Fruit fly (Drosophila melanogaster) whole organism, embryonic: ENCODE measurements around the gene CG17230.

ENCODE experiments used
- Aef1 ChIP-seq: fragments of 200-800 bp; sonication (Bioruptor generic); IDR thresholded peaks from 3 replicates; pipeline ENCODE4 v1.3.6; 2022; ENCODE audit warnings: missing biosample characterization, missing genetic modification characterization
- Atf6 ChIP-seq: fragments of 200-800 bp; sonication (Bioruptor generic); IDR thresholded peaks from 2 replicates; pipeline ENCODE4 v1.3.6; 2022; ENCODE audit warnings: missing biosample characterization, missing genetic modification characterization
- Awh ChIP-seq: fragments of 200-800 bp; sonication (Bioruptor generic); IDR thresholded peaks from 2 replicates; pipeline ENCODE4, ENCODE4 v1.3.6; 2022; ENCODE audit warnings: missing biosample characterization, missing genetic modification characterization
- B-H1 ChIP-seq: fragments of 200-800 bp; sonication (Bioruptor generic); IDR thresholded peaks from 3 replicates; pipeline ENCODE4 v1.3.6; 2022; ENCODE audit warnings: missing biosample characterization, missing genetic modification characterization
- CG1024 ChIP-seq: fragments of 200-800 bp; sonication (Bioruptor generic); IDR thresholded peaks from 2 replicates; pipeline ENCODE4 v1.3.6; 2022; ENCODE audit warnings: missing biosample characterization, missing genetic modification characterization
- CG11723 ChIP-seq: fragments of 200-800 bp; sonication (Bioruptor generic); optimal IDR thresholded peaks from 2 replicates; lab custom pipeline; 2017; ENCODE audit warnings: missing biosample characterization, mild to moderate bottlenecking, missing genetic modification characterization
- CG12744 ChIP-seq: fragments of 200-800 bp; sonication (Bioruptor generic); optimal IDR thresholded peaks from 2 replicates; lab custom pipeline; 2016; ENCODE audit warnings: missing biosample characterization, missing genetic modification characterization
- CG13624 ChIP-seq: fragments of 200-800 bp; sonication (Bioruptor generic); optimal IDR thresholded peaks from 2 replicates; lab custom pipeline; 2016; ENCODE audit warnings: missing biosample characterization, missing genetic modification characterization
- CG13775 ChIP-seq: fragments of 200-800 bp; sonication (Bioruptor generic); optimal IDR thresholded peaks from 3 replicates; lab custom pipeline; 2017; ENCODE audit warnings: missing biosample characterization, mild to moderate bottlenecking, missing genetic modification characterization
- CG15696 ChIP-seq: fragments of 200-800 bp; sonication (Bioruptor generic); optimal IDR thresholded peaks from 2 replicates; lab custom pipeline; 2019; ENCODE audit warnings: missing biosample characterization, mild to moderate bottlenecking, missing genetic modification characterization, moderate library complexity
- CG1602 ChIP-seq: fragments of 200-800 bp; sonication (Bioruptor generic); optimal IDR thresholded peaks from 3 replicates; lab custom pipeline; 2016; ENCODE audit warnings: missing biosample characterization, missing genetic modification characterization
- CG17802 ChIP-seq: fragments of 200-800 bp; sonication (Bioruptor generic); optimal IDR thresholded peaks from 2 replicates; lab custom pipeline; 2018; ENCODE audit warnings: missing biosample characterization, mild to moderate bottlenecking, missing genetic modification characterization, moderate library complexity
- CG31224 ChIP-seq: fragments of 200-800 bp; sonication (Bioruptor generic); IDR thresholded peaks from 2 replicates; pipeline ENCODE4 v1.3.6; 2022; ENCODE audit warnings: missing biosample characterization, missing genetic modification characterization
- CG3163 ChIP-seq: fragments of 200-800 bp; sonication (Bioruptor generic); optimal IDR thresholded peaks from 3 replicates; lab custom pipeline; 2016; ENCODE audit warnings: missing biosample characterization, missing genetic modification characterization
- CG4424 ChIP-seq: fragments of 200-800 bp; sonication (Bioruptor generic); optimal IDR thresholded peaks from 3 replicates; lab custom pipeline; 2016; ENCODE audit warnings: missing biosample characterization, missing genetic modification characterization
- CG7372 ChIP-seq: fragments of 200-800 bp; sonication (Bioruptor generic); IDR thresholded peaks from 2 replicates; pipeline ENCODE4 v1.3.6; 2022; ENCODE audit warnings: missing biosample characterization, missing genetic modification characterization
- CG7786 ChIP-seq: fragments of 200-800 bp; sonication (Bioruptor generic); optimal IDR thresholded peaks from 2 replicates; lab custom pipeline; 2016; ENCODE audit warnings: missing biosample characterization, missing genetic modification characterization
- CG9215 ChIP-seq: fragments of 200-800 bp; sonication (Bioruptor generic); IDR thresholded peaks from 2 replicates; pipeline ENCODE4 v1.3.6; 2022; ENCODE audit warnings: missing biosample characterization, missing genetic modification characterization
- Deaf1 ChIP-seq: fragments of 200-800 bp; optimal IDR thresholded peaks from 3 replicates; lab custom pipeline; 2019; ENCODE audit warnings: missing biosample characterization, mild to moderate bottlenecking, missing genetic modification characterization, moderate library complexity
- Dll ChIP-seq: fragments of 200-800 bp; sonication (Bioruptor generic); IDR thresholded peaks from 4 replicates; pipeline ENCODE4 v1.3.6; 2022; ENCODE audit warnings: missing biosample characterization, missing genetic modification characterization; ENCODE audit not compliant: partially characterized antibody
- ERR ChIP-seq: fragments of 200-800 bp; sonication (Bioruptor generic); optimal IDR thresholded peaks from 2 replicates; lab custom pipeline; 2016; ENCODE audit warnings: missing biosample characterization, missing genetic modification characterization
- H2.0 ChIP-seq: fragments of 200-800 bp; sonication (Bioruptor generic); IDR thresholded peaks from 2 replicates; pipeline ENCODE4 v1.3.6; 2022; ENCODE audit warnings: missing biosample characterization, missing genetic modification characterization
- HLH4C ChIP-seq: fragments of 200-800 bp; sonication (Bioruptor generic); IDR thresholded peaks from 3 replicates; pipeline ENCODE4 v1.3.6; 2022; ENCODE audit warnings: missing biosample characterization, missing genetic modification characterization; ENCODE audit not compliant: partially characterized antibody
- Hey ChIP-seq: fragments of 200-800 bp; sonication (Bioruptor generic); optimal IDR thresholded peaks from 3 replicates; lab custom pipeline; 2018; ENCODE audit warnings: missing biosample characterization, mild to moderate bottlenecking, missing genetic modification characterization
- Mad ChIP-seq: fragments of 200-800 bp; sonication (Bioruptor generic); optimal IDR thresholded peaks from 2 replicates; lab custom pipeline; 2016; ENCODE audit warnings: missing biosample characterization, missing genetic modification characterization
- NC2α ChIP-seq: fragments of 200-800 bp; sonication (Bioruptor generic); optimal IDR thresholded peaks from 2 replicates; lab custom pipeline; 2016; ENCODE audit warnings: missing biosample characterization, missing genetic modification characterization
- NK7.1 ChIP-seq: fragments of 200-800 bp; sonication (Bioruptor generic); optimal IDR thresholded peaks from 3 replicates; lab custom pipeline; 2016; ENCODE audit warnings: missing biosample characterization, missing genetic modification characterization
- NfI ChIP-seq: fragments of 200-800 bp; sonication (Bioruptor generic); optimal IDR thresholded peaks from 3 replicates; lab custom pipeline; 2018; ENCODE audit warnings: missing biosample characterization, mild to moderate bottlenecking, missing genetic modification characterization, moderate library complexity
- Pdp1 ChIP-seq, 2 experiments: fragments of 200-800 bp; sonication (Bioruptor generic); optimal IDR thresholded peaks; 3 replicates each; lab custom pipeline; 2016; ENCODE audit warnings: missing biosample characterization in 2 of 2, missing genetic modification characterization in 2 of 2, mild to moderate bottlenecking in 1 of 2, moderate library complexity in 1 of 2
- Side ChIP-seq: fragments of 200-800 bp; sonication (Bioruptor generic); optimal IDR thresholded peaks from 2 replicates; lab custom pipeline; 2016; ENCODE audit warnings: missing biosample characterization, missing genetic modification characterization
- Sox100B ChIP-seq: fragments of 200-800 bp; sonication (Bioruptor generic); optimal IDR thresholded peaks from 3 replicates; lab custom pipeline; 2018; ENCODE audit warnings: missing biosample characterization, mild to moderate bottlenecking, missing genetic modification characterization
- Usf ChIP-seq: fragments of 200-800 bp; sonication (Bioruptor generic); optimal IDR thresholded peaks from 2 replicates; lab custom pipeline; 2017; ENCODE audit warnings: missing genotype, missing biosample characterization, missing genetic modification characterization
- Xrp1 ChIP-seq: fragments of 200-800 bp; sonication (Bioruptor generic); IDR thresholded peaks from 2 replicates; pipeline ENCODE4 v1.3.6; 2022; ENCODE audit warnings: missing biosample characterization, missing genetic modification characterization
- al ChIP-seq: fragments of 200-800 bp; sonication (Bioruptor generic); IDR thresholded peaks from 2 replicates; pipeline ENCODE4 v1.3.6; 2022; ENCODE audit warnings: missing biosample characterization, missing genetic modification characterization
- bab2 ChIP-seq: fragments of 200-800 bp; sonication (Bioruptor generic); optimal IDR thresholded peaks from 2 replicates; lab custom pipeline; 2016; ENCODE audit warnings: missing biosample characterization, missing genetic modification characterization
- cas ChIP-seq: fragments of 200-800 bp; sonication (Bioruptor generic); IDR thresholded peaks from 2 replicates; pipeline ENCODE4 v1.3.6; 2022; ENCODE audit warnings: missing biosample characterization, missing genetic modification characterization
- chinmo ChIP-seq: fragments of 200-800 bp; sonication (Bioruptor generic); IDR thresholded peaks from 4 replicates; pipeline ENCODE4 v1.3.6; 2022; ENCODE audit warnings: missing biosample characterization, missing genetic modification characterization; ENCODE audit not compliant: partially characterized antibody
- dmrt99B ChIP-seq: fragments of 200-800 bp; sonication (Bioruptor generic); optimal IDR thresholded peaks from 2 replicates; lab custom pipeline; 2018; ENCODE audit warnings: missing biosample characterization, mild to moderate bottlenecking, missing genetic modification characterization, moderate library complexity
- lbe ChIP-seq: fragments of 200-800 bp; sonication (Bioruptor generic); optimal IDR thresholded peaks from 2 replicates; lab custom pipeline; 2016; ENCODE audit warnings: missing biosample characterization, mild to moderate bottlenecking, missing genetic modification characterization
- maf-S ChIP-seq: fragments of 200-800 bp; sonication (Bioruptor generic); optimal IDR thresholded peaks from 2 replicates; lab custom pipeline; 2016; ENCODE audit warnings: missing biosample characterization, missing genetic modification characterization
- pfk ChIP-seq: fragments of 200-800 bp; sonication (Bioruptor generic); optimal IDR thresholded peaks from 2 replicates; lab custom pipeline; 2018; ENCODE audit warnings: missing biosample characterization, mild to moderate bottlenecking, missing genetic modification characterization, moderate library complexity
- prd ChIP-seq, 3 experiments: fragments of >200 bp in 2 of 3; fragments of 200-800 bp in 1 of 3; sonication (Bioruptor generic) in 1 of 3; optimal IDR thresholded peaks in 2 of 3; IDR thresholded peaks in 1 of 3; 2 replicates in 2 of 3; 3 replicates in 1 of 3; pipeline versions ENCODE4 v1.3.6 to Lab custom; 2017 to 2022; ENCODE audit warnings: missing biosample characterization in 1 of 3, missing genetic modification characterization in 1 of 3
- sens ChIP-seq: fragments of 200-800 bp; sonication (Bioruptor generic); peaks from one replicate; lab custom pipeline; 2016; ENCODE audit warnings: missing biosample characterization, missing genetic modification characterization
- slbo ChIP-seq: fragments of 200-800 bp; sonication (Bioruptor generic); IDR thresholded peaks from 2 replicates; pipeline ENCODE4 v1.3.6; 2022; ENCODE audit warnings: missing biosample characterization, missing genetic modification characterization
- stwl ChIP-seq: fragments of 200-800 bp; sonication (Bioruptor generic); optimal IDR thresholded peaks from 3 replicates; lab custom pipeline; 2018; ENCODE audit warnings: missing biosample characterization, mild to moderate bottlenecking, missing genetic modification characterization, moderate library complexity
- tll ChIP-seq, 2 experiments: fragments of 200-800 bp in 1 of 2; fragments of >200 bp in 1 of 2; sonication (Bioruptor generic) in 1 of 2; optimal IDR thresholded peaks; 2 replicates each; lab custom pipeline; 2017 to 2019; ENCODE audit warnings: missing biosample characterization in 2 of 2, missing genetic modification characterization in 2 of 2, mild to moderate bottlenecking in 1 of 2, moderate library complexity in 1 of 2
- trem ChIP-seq: fragments of 200-800 bp; optimal IDR thresholded peaks from 3 replicates; lab custom pipeline; 2019; ENCODE audit warnings: missing biosample characterization, mild to moderate bottlenecking, missing genetic modification characterization, moderate library complexity
- wdn ChIP-seq: fragments of 200-800 bp; sonication (Bioruptor generic); IDR thresholded peaks from 2 replicates; pipeline ENCODE4 v1.3.6; 2022; ENCODE audit warnings: missing biosample characterization, missing genetic modification characterization
- zfh2 ChIP-seq: fragments of 200-800 bp; sonication (Bioruptor generic); optimal IDR thresholded peaks from 2 replicates; lab custom pipeline; 2016; ENCODE audit warnings: missing biosample characterization, missing genetic modification characterization

Gene CG17230

dm6 chr3R:11431395-11431977 is 6.1 kb upstream of the CG17230 start, which contains the start of the genes RpL24-like and CG5276 (continued):
- TF ChIP-seq maf-S: no peak
- TF ChIP-seq stwl (tag; lab: Kevin White, UChicago): peak; percentile 35
- TF ChIP-seq CG1602 (GFP tag; lab: Kevin White, UChicago): no peak
- TF ChIP-seq NC2α (GFP tag; lab: Kevin White, UChicago): no peak
- no peak for TF ChIP-seq slbo (GFP tag; lab: Robert Waterston, UW)
- no peak for TF ChIP-seq H2.0 (GFP tag; lab: Robert Waterston, UW)
- no peak for TF ChIP-seq CG9215 (GFP tag; lab: Robert Waterston, UW)
- TF ChIP-seq Pdp1 (GFP tag; optimal IDR thresholded peaks at IDR 0.05; lab: Kevin White, UChicago): peak in 1 of 2 experiments; percentile 37
- TF ChIP-seq Sox100B: no peak
- no peak for TF ChIP-seq bab2 (GFP tag; lab: Kevin White, UChicago)
- TF ChIP-seq CG12744 (GFP tag; lab: Kevin White, UChicago): no peak
- peak; percentile 57; the same call in 2 of the 3 replicates for TF ChIP-seq HLH4C (GFP tag; lab: Robert Waterston, UW)
- no peak for TF ChIP-seq lbe
- TF ChIP-seq zfh2 (GFP tag; lab: Kevin White, UChicago): no peak
- no peak for TF ChIP-seq CG7786 (GFP tag; lab: Kevin White, UChicago)
- TF ChIP-seq sens (GFP tag; lab: Kevin White, UChicago): no peak
- TF ChIP-seq CG13624 (GFP tag; lab: Kevin White, UChicago): peak; percentile 61
- TF ChIP-seq ERR (GFP tag; lab: Kevin White, UChicago): no peak
- no peak for TF ChIP-seq Aef1 (GFP tag; lab: Robert Waterston, UW)
- 0 out of 4 replicates have a peak, but pooled peaks have one; percentile 60 for TF ChIP-seq chinmo (GFP tag; lab: Robert Waterston, UW)
- TF ChIP-seq Mad (GFP tag; lab: Kevin White, UChicago): no peak
- peak; percentile 19 to 36 for TF ChIP-seq tll (GFP tag; optimal IDR thresholded peaks at IDR 0.05; lab: Kevin White, UChicago)
- TF ChIP-seq CG4424 (GFP tag; lab: Kevin White, UChicago): peak; percentile 3
- TF ChIP-seq pfk: no peak
- no peak for TF ChIP-seq wdn (GFP tag; lab: Robert Waterston, UW)
- no peak for TF ChIP-seq NK7.1 (GFP tag; lab: Kevin White, UChicago)
- no peak for TF ChIP-seq prd (optimal IDR thresholded peaks at IDR 0.05; lab: Kevin White, UChicago)
- TF ChIP-seq prd (GFP tag; IDR thresholded peaks at IDR 0.05; lab: Robert Waterston, UW): no peak
- peak; percentile 80 for TF ChIP-seq trem
- TF ChIP-seq al (GFP tag; lab: Robert Waterston, UW): no peak
- no peak for TF ChIP-seq Hey (tag; lab: Kevin White, UChicago)
- TF ChIP-seq Xrp1: no peak
- TF ChIP-seq Awh: no peak
- TF ChIP-seq CG13775 (GFP tag; lab: Kevin White, UChicago): peak; percentile 48

dm6 chr3R:11435537-11436234 is 1.9 kb upstream of the CG17230 start, which contains the start of the genes Exd2 and CG5281:
Gene Exd2, minus strand, starts transcription at chr3R:11435703.
Gene CG5281, plus strand, starts transcription at chr3R:11435850.
- TF ChIP-seq Deaf1 (tag; lab: Kevin White, UChicago): peak; percentile 73
- peak; percentile 58 for TF ChIP-seq Side (GFP tag; lab: Kevin White, UChicago)
- TF ChIP-seq Usf (GFP tag; lab: Kevin White, UChicago): no peak
- TF ChIP-seq CG3163: peak; percentile 25
- TF ChIP-seq NfI: peak; percentile 71
- TF ChIP-seq Atf6 (GFP tag; lab: Robert Waterston, UW): peak; percentile 17; the same call in 1 of the 2 replicates
- peak; percentile 65; the same call in 3 of the 4 replicates for TF ChIP-seq Dll
- peak; percentile 21 for TF ChIP-seq CG15696
- peak; percentile 20 for TF ChIP-seq CG12744 (GFP tag; lab: Kevin White, UChicago)
- TF ChIP-seq Mad (GFP tag; lab: Kevin White, UChicago): peak; percentile 7
- no peak for TF ChIP-seq CG1024 (GFP tag; lab: Robert Waterston, UW)
- TF ChIP-seq CG31224: no peak
- TF ChIP-seq CG17802 (tag; lab: Kevin White, UChicago): no peak
- TF ChIP-seq cas (GFP tag; lab: Robert Waterston, UW): no peak
- TF ChIP-seq dmrt99B: no peak
- no peak for TF ChIP-seq CG11723 (GFP tag; lab: Kevin White, UChicago)
- TF ChIP-seq B-H1 (GFP tag; lab: Robert Waterston, UW): no peak
- no peak for TF ChIP-seq CG7372 (GFP tag; lab: Robert Waterston, UW)
